Worm (Caenorhabditis elegans) whole organism, midembryonic: ENCODE measurements around the gene Y34B4A.2.

ENCODE experiments used
- T22C8.4 ChIP-seq: fragments of 200-800 bp; sonication (Bioruptor generic); IDR thresholded peaks from 2 replicates; pipeline ENCODE4 v1.3.6; 2022; ENCODE audit warnings: missing genetic modification characterization, missing compliant biosample characterization
- cog-1 ChIP-seq: sonication (generic microtip); optimal IDR thresholded peaks from 2 replicates; lab custom pipeline; 2016; ENCODE audit warnings: missing genetic modification characterization, missing compliant biosample characterization
- flt-1 ChIP-seq: fragments of 200-800 bp; sonication (Bioruptor generic); IDR thresholded peaks from 2 replicates; pipeline ENCODE4 v1.3.6; 2022; ENCODE audit warnings: missing genetic modification characterization, missing compliant biosample characterization
- klf-2 ChIP-seq: fragments of 200-800 bp; sonication (Bioruptor generic); conservative IDR thresholded peaks from 2 replicates; pipeline ENCODE4 v1.3.6; 2022; ENCODE audit warnings: missing genetic modification reagents, missing genetic modification characterization, missing compliant biosample characterization
- med-1 ChIP-seq: sonication (generic microtip); optimal IDR thresholded peaks from 2 replicates; lab custom pipeline; 2017; ENCODE audit warnings: missing genetic modification characterization, mild to moderate bottlenecking, missing compliant biosample characterization, antibody characterized with exemption, missing genetic modification reagents; ENCODE audit not compliant: insufficient read depth
- ref-1 ChIP-seq: fragments of 200-800 bp; sonication (Bioruptor generic); conservative IDR thresholded peaks from 2 replicates; pipeline ENCODE4 v1.3.6; 2022; ENCODE audit warnings: missing genetic modification reagents, missing genetic modification characterization, missing compliant biosample characterization
- tab-1 ChIP-seq: fragments of 200-800 bp; sonication (Bioruptor generic); IDR thresholded peaks from 2 replicates; pipeline ENCODE4 v1.3.6; 2022; ENCODE audit warnings: missing genetic modification characterization, missing compliant biosample characterization
- ztf-23 ChIP-seq: fragments of 200-800 bp; sonication (Bioruptor generic); IDR thresholded peaks from 2 replicates; pipeline ENCODE4 v1.3.6; 2022; ENCODE audit warnings: missing genetic modification reagents, missing genetic modification characterization, missing compliant biosample characterization
- ztf-29 ChIP-seq: fragments of 200-800 bp; sonication (Bioruptor generic); IDR thresholded peaks from 2 replicates; pipeline ENCODE4 v1.3.6; 2022; ENCODE audit warnings: missing genetic modification reagents, missing genetic modification characterization, missing compliant biosample characterization

ce11 chrX:5255320-5255719, 24.0 kb upstream of the Y34B4A.2 start:
- TF ChIP-seq tab-1 (GFP tag; lab: Robert Waterston, UW) (no peak), cog-1 (tag; lab: Kevin White, UChicago) (no peak), ztf-23 (GFP tag; lab: Robert Waterston, UW) (no peak), ref-1 (GFP tag; lab: Robert Waterston, UW) (no peak), flt-1 (no peak), klf-2 (GFP tag; lab: Robert Waterston, UW) (no peak), med-1 (GFP tag; lab: Kevin White, UChicago) (no peak), ztf-29 (GFP tag; lab: Robert Waterston, UW) (no peak), T22C8.4 (no peak)
